Worm (Caenorhabditis elegans) whole organism, L1 larva: ENCODE data around the gene cfim-2.

Experiments
- C34B4.2 ChIP-seq: sonication (generic microtip); optimal IDR thresholded peaks from 2 replicates; lab custom pipeline; 2017; ENCODE audit warnings: mild to moderate bottlenecking, missing genetic modification characterization, missing compliant biosample characterization
- Y116A8C.19 ChIP-seq: sonication (generic microtip); optimal IDR thresholded peaks from 2 replicates; lab custom pipeline; 2016; ENCODE audit warnings: missing compliant biosample characterization, missing genetic modification characterization, borderline replicate concordance
- alr-1 ChIP-seq: fragments of 200-800 bp; sonication (Bioruptor generic); optimal IDR thresholded peaks from 2 replicates; lab custom pipeline; 2018; ENCODE audit warnings: borderline replicate concordance, mild to moderate bottlenecking, missing genetic modification characterization, missing compliant biosample characterization
- blmp-1 ChIP-seq: fragments of 150-350 bp; optimal IDR thresholded peaks from 2 replicates; lab custom pipeline; 2014; ENCODE audit warnings: missing biosample characterization, missing genetic modification characterization
- ceh-82 ChIP-seq, 3 experiments: fragments of 150-350 bp in 1 of 3; sonication (generic microtip) in 2 of 3; optimal IDR thresholded peaks; 2 replicates each; lab custom pipeline; 2014 to 2017; ENCODE audit warnings: missing biosample characterization in 3 of 3, missing genetic modification characterization in 3 of 3
- ceh-88 ChIP-seq: fragments of 200-800 bp; sonication (Bioruptor generic); IDR thresholded peaks from 2 replicates; pipeline ENCODE4 v1.3.6; 2022; ENCODE audit warnings: missing genetic modification characterization, missing compliant biosample characterization
- ces-1 ChIP-seq: fragments of 150-350 bp; optimal IDR thresholded peaks from 2 replicates; lab custom pipeline; 2014; ENCODE audit warnings: missing biosample characterization, missing genetic modification reagents, missing genetic modification characterization
- dpl-1 ChIP-seq, 3 experiments: fragments of 150-350 bp in 2 of 3; sonication (generic microtip) in 1 of 3; optimal IDR thresholded peaks; 2 replicates each; lab custom pipeline; 2014 to 2017; ENCODE audit warnings: missing biosample characterization in 3 of 3, missing genetic modification characterization in 3 of 3, missing genetic modification reagents in 3 of 3
- dsc-1 ChIP-seq: sonication (generic microtip); optimal IDR thresholded peaks from 2 replicates; lab custom pipeline; 2016; ENCODE audit warnings: mild to moderate bottlenecking, missing genetic modification characterization, missing compliant biosample characterization
- efl-3 ChIP-seq: fragments of 200-800 bp; sonication (Bioruptor generic); optimal IDR thresholded peaks from 2 replicates; lab custom pipeline; 2018; ENCODE audit warnings: mild to moderate bottlenecking, missing genetic modification characterization, missing compliant biosample characterization
- egl-27 ChIP-seq, 2 experiments: fragments of 150-350 bp in 1 of 2; sonication (generic microtip); optimal IDR thresholded peaks; 3 replicates each; lab custom pipeline; 2017 to 2018; ENCODE audit warnings: missing biosample characterization in 2 of 2, missing genetic modification characterization in 2 of 2, missing genetic modification reagents in 2 of 2
- ets-5 ChIP-seq: fragments of 200-800 bp; sonication (Bioruptor generic); IDR thresholded peaks from 2 replicates; pipeline ENCODE4 v1.3.6; 2022; ENCODE audit warnings: missing genetic modification characterization, missing compliant biosample characterization
- fkh-10 ChIP-seq: sonication (generic microtip); optimal IDR thresholded peaks from 2 replicates; lab custom pipeline; 2017; ENCODE audit warnings: missing biosample characterization, missing genetic modification reagents, missing genetic modification characterization
- fkh-4 ChIP-seq: sonication (generic microtip); optimal IDR thresholded peaks from 2 replicates; lab custom pipeline; 2016; ENCODE audit warnings: missing compliant biosample characterization, missing genetic modification characterization, borderline replicate concordance
- fos-1 ChIP-seq: fragments of 150-350 bp; optimal IDR thresholded peaks from 2 replicates; lab custom pipeline; 2014; ENCODE audit warnings: missing biosample characterization, missing genetic modification characterization
- hlh-4 ChIP-seq: sonication (generic microtip); optimal IDR thresholded peaks from 2 replicates; lab custom pipeline; 2016; ENCODE audit warnings: mild to moderate bottlenecking, missing genetic modification characterization, missing compliant biosample characterization
- isw-1 ChIP-seq: fragments of 200-800 bp; sonication (Bioruptor generic); IDR thresholded peaks from 2 replicates; pipeline ENCODE4 v1.3.6; 2022; ENCODE audit warnings: missing genetic modification characterization, missing compliant biosample characterization
- lin-15B ChIP-seq: fragments of 150-350 bp; sonication (generic microtip); optimal IDR thresholded peaks from 3 replicates; lab custom pipeline; 2014; ENCODE audit warnings: missing biosample characterization, missing genetic modification characterization
- lir-3 ChIP-seq: sonication (generic microtip); optimal IDR thresholded peaks from 2 replicates; lab custom pipeline; 2016; ENCODE audit warnings: mild to moderate bottlenecking, missing genetic modification characterization, moderate library complexity, missing compliant biosample characterization; ENCODE audit not compliant: poor library complexity
- lsy-2 ChIP-seq, 2 experiments: fragments of 150-350 bp; optimal IDR thresholded peaks; 2 replicates each; lab custom pipeline; 2014; ENCODE audit warnings: missing biosample characterization in 2 of 2, missing genetic modification characterization in 2 of 2
- mab-9 ChIP-seq: fragments of 200-800 bp; sonication (Bioruptor generic); IDR thresholded peaks from 2 replicates; pipeline ENCODE4 v1.3.6; 2022; ENCODE audit warnings: missing genetic modification reagents, missing genetic modification characterization, missing compliant biosample characterization
- mdl-1 ChIP-seq, 2 experiments: fragments of 150-350 bp; optimal IDR thresholded peaks; 2 replicates each; lab custom pipeline; 2014 to 2017; ENCODE audit warnings: missing biosample characterization in 2 of 2, missing genetic modification characterization in 2 of 2, inconsistent platforms in 1 of 2
- mep-1 ChIP-seq: fragments of 150-350 bp; optimal IDR thresholded peaks from 2 replicates; lab custom pipeline; 2014; ENCODE audit warnings: missing biosample characterization, missing genetic modification characterization
- nhr-12 ChIP-seq: sonication (generic microtip); optimal IDR thresholded peaks from 2 replicates; lab custom pipeline; 2017; ENCODE audit warnings: missing biosample characterization, missing genetic modification characterization
- nhr-19 ChIP-seq: fragments of 200-800 bp; sonication (Bioruptor generic); conservative IDR thresholded peaks from 2 replicates; pipeline ENCODE4 v1.3.6; 2022; ENCODE audit warnings: missing genetic modification characterization, missing compliant biosample characterization
- nhr-20 ChIP-seq: sonication (generic microtip); optimal IDR thresholded peaks from 2 replicates; lab custom pipeline; 2016; ENCODE audit warnings: mild to moderate bottlenecking, missing genetic modification characterization, missing compliant biosample characterization
- nhr-71 ChIP-seq: sonication (generic microtip); optimal IDR thresholded peaks from 2 replicates; lab custom pipeline; 2016; ENCODE audit warnings: mild to moderate bottlenecking, missing genetic modification characterization, moderate library complexity, missing compliant biosample characterization
- nhr-90 ChIP-seq: sonication (generic microtip); optimal IDR thresholded peaks from 2 replicates; lab custom pipeline; 2016; ENCODE audit warnings: mild to moderate bottlenecking, missing genetic modification characterization, missing compliant biosample characterization; ENCODE audit not compliant: poor library complexity
- pax-3 ChIP-seq: fragments of 200-800 bp; sonication (Bioruptor generic); optimal IDR thresholded peaks from 2 replicates; lab custom pipeline; 2018; ENCODE audit warnings: mild to moderate bottlenecking, missing genetic modification characterization, moderate library complexity, missing compliant biosample characterization
- rnt-1 ChIP-seq: sonication (generic microtip); optimal IDR thresholded peaks from 2 replicates; lab custom pipeline; 2016; ENCODE audit warnings: mild to moderate bottlenecking, missing genetic modification characterization, moderate library complexity, missing compliant biosample characterization
- sox-4 ChIP-seq: sonication (generic microtip); optimal IDR thresholded peaks from 2 replicates; lab custom pipeline; 2016; ENCODE audit warnings: missing genetic modification characterization, missing compliant biosample characterization
- unc-130 ChIP-seq: fragments of 150-350 bp; optimal IDR thresholded peaks from 2 replicates; lab custom pipeline; 2017; ENCODE audit warnings: missing biosample characterization, missing genetic modification characterization, inconsistent platforms
- unc-30 ChIP-seq: sonication (generic microtip); optimal IDR thresholded peaks from 2 replicates; lab custom pipeline; 2017; ENCODE audit warnings: missing biosample characterization, missing genetic modification characterization
- unc-98 ChIP-seq: fragments of 200-800 bp; sonication (Bioruptor generic); IDR thresholded peaks from 2 replicates; pipeline ENCODE4 v1.3.6; 2022; ENCODE audit warnings: missing genetic modification characterization, missing compliant biosample characterization
- vab-15 ChIP-seq: sonication (generic microtip); optimal IDR thresholded peaks from 2 replicates; lab custom pipeline; 2017; ENCODE audit warnings: missing genotype, mild to moderate bottlenecking, missing genetic modification characterization, missing compliant biosample characterization
- xbp-1 ChIP-seq: sonication (generic microtip); optimal IDR thresholded peaks from 2 replicates; lab custom pipeline; 2016; ENCODE audit warnings: missing genetic modification characterization, missing compliant biosample characterization
- zip-4 ChIP-seq: fragments of 200-800 bp; sonication (Bioruptor generic); optimal IDR thresholded peaks from 2 replicates; lab custom pipeline; 2018; ENCODE audit warnings: mild to moderate bottlenecking, missing genetic modification characterization, moderate library complexity, missing compliant biosample characterization
- ztf-11 ChIP-seq, 2 experiments: sonication (generic microtip); optimal IDR thresholded peaks; 2 replicates each; lab custom pipeline; 2016 to 2017; ENCODE audit warnings: missing genetic modification characterization in 2 of 2, missing biosample characterization in 1 of 2, missing compliant biosample characterization in 1 of 2

Gene cfim-2

ce11 chrIV:8921956-8922355 is 4.2 kb upstream of the cfim-2 start, which contains the start of gene D1046.16 (continued):
- TF ChIP-seq nhr-12 (tag; lab: Kevin White, UChicago) (no peak), hlh-4 (tag; lab: Kevin White, UChicago) (no peak), ces-1 (GFP tag; lab: Kevin White, UChicago) (no peak), lir-3 (tag; lab: Kevin White, UChicago) (no peak), unc-130 (no peak), ceh-88 (no peak), fos-1 (tag; lab: Kevin White, UChicago) (no peak), lin-15B (tag; lab: Kevin White, UChicago) (no peak), nhr-90 (peak; percentile 51), isw-1 (no peak), C34B4.2 (no peak), pax-3 (tag; lab: Kevin White, UChicago) (no peak), fkh-10 (GFP tag; lab: Kevin White, UChicago) (no peak), unc-98 (no peak), ets-5 (no peak), zip-4 (no peak), mep-1 (tag; lab: Kevin White, UChicago) (no peak), nhr-19 (no peak), dpl-1 (GFP tag; optimal IDR thresholded peaks at IDR 0.05; lab: Kevin White, UChicago) (peak in 1 of 3 experiments; percentile 17), xbp-1 (tag; lab: Kevin White, UChicago) (no peak), sox-4 (tag; lab: Kevin White, UChicago) (no peak), alr-1 (no peak), ceh-82 (tag; optimal IDR thresholded peaks at IDR 0.05; lab: Kevin White, UChicago) (peak in 1 of 3 experiments; percentile 5), fkh-4 (tag; lab: Kevin White, UChicago) (no peak), nhr-71 (tag; lab: Kevin White, UChicago) (peak; percentile 4), efl-3 (GFP tag; lab: Kevin White, UChicago) (no peak), rnt-1 (tag; lab: Kevin White, UChicago) (peak; percentile 18), mdl-1 (tag; optimal IDR thresholded peaks at IDR 0.05; lab: Kevin White, UChicago) (peak in 1 of 2 experiments; percentile 7), egl-27 (tag; optimal IDR thresholded peaks at IDR 0.05; lab: Kevin White, UChicago) (no peak)

- TF ChIP-seq mep-1 (tag; lab: Kevin White, UChicago) (no peak), lsy-2 (tag; optimal IDR thresholded peaks at IDR 0.05; lab: Kevin White, UChicago) (no peak), unc-30 (tag; lab: Kevin White, UChicago) (no peak)
These were observed 2.7 kb upstream of the cfim-2 start for ce11 chrIV:8923381-8923780.

ce11 chrIV:8924126-8924525 is 2.0 kb upstream of the cfim-2 start:
- TF ChIP-seq dsc-1 (tag; lab: Kevin White, UChicago) = peak; percentile 67
- TF ChIP-seq nhr-20 (tag; lab: Kevin White, UChicago) = no peak

ce11 chrIV:8926511-8926910 is 387 bp downstream of the cfim-2 start:
- no peak for TF ChIP-seq blmp-1 (tag; lab: Kevin White, UChicago)
- no peak for TF ChIP-seq ztf-11 (tag; optimal IDR thresholded peaks at IDR 0.05; lab: Kevin White, UChicago)
- TF ChIP-seq lir-3 (tag; lab: Kevin White, UChicago) = no peak
- no peak for TF ChIP-seq xbp-1 (tag; lab: Kevin White, UChicago)
- TF ChIP-seq Y116A8C.19 (tag; lab: Kevin White, UChicago) = no peak
- no peak for TF ChIP-seq vab-15
- TF ChIP-seq mab-9 (GFP tag; lab: Robert Waterston, UW) = no peak
